Worm (Caenorhabditis elegans) whole organism, early embryonic: ENCODE data around the gene C36C9.11.

Experiments
- B0310.2 ChIP-seq: sonication (generic microtip); optimal IDR thresholded peaks from 2 replicates; lab custom pipeline; 2016; ENCODE audit warnings: mild to moderate bottlenecking, missing genetic modification characterization, missing compliant biosample characterization
- F13C5.2 ChIP-seq: sonication (generic microtip); optimal IDR thresholded peaks from 2 replicates; lab custom pipeline; 2017; ENCODE audit warnings: mild to moderate bottlenecking, missing genetic modification characterization, inconsistent platforms, missing compliant biosample characterization
- aly-1 ChIP-seq: sonication (generic microtip); optimal IDR thresholded peaks from 2 replicates; lab custom pipeline; 2016; ENCODE audit warnings: missing genetic modification characterization, missing compliant biosample characterization
- ama-1 ChIP-seq: fragments of 150-350 bp; optimal IDR thresholded peaks from 2 replicates; lab custom pipeline; 2014
- ceh-13 ChIP-seq: fragments of 200-800 bp; sonication (Bioruptor generic); optimal IDR thresholded peaks from 2 replicates; lab custom pipeline; 2018; ENCODE audit warnings: mild to moderate bottlenecking, missing genetic modification characterization, missing compliant biosample characterization
- ceh-36 ChIP-seq: sonication (generic microtip); optimal IDR thresholded peaks from 2 replicates; lab custom pipeline; 2016; ENCODE audit warnings: missing genetic modification characterization, inconsistent platforms, missing compliant biosample characterization
- ets-7 ChIP-seq: sonication (generic microtip); optimal IDR thresholded peaks from 2 replicates; lab custom pipeline; 2016; ENCODE audit warnings: missing genotype, missing genetic modification characterization, missing compliant biosample characterization
- flt-1 ChIP-seq: fragments of 200-800 bp; sonication (Bioruptor generic); IDR thresholded peaks from 2 replicates; pipeline ENCODE4 v1.3.6; 2022; ENCODE audit warnings: missing genetic modification characterization, missing compliant biosample characterization
- hmbx-1 ChIP-seq: sonication (generic microtip); optimal IDR thresholded peaks from 2 replicates; lab custom pipeline; 2016; ENCODE audit warnings: mild to moderate bottlenecking, missing genetic modification characterization, missing compliant biosample characterization
- hmg-4 ChIP-seq: fragments of 200-800 bp; sonication (Bioruptor generic); optimal IDR thresholded peaks from 2 replicates; lab custom pipeline; 2018; ENCODE audit warnings: mild to moderate bottlenecking, missing genetic modification characterization, missing compliant biosample characterization
- hnd-1 ChIP-seq: sonication (generic microtip); optimal IDR thresholded peaks from 2 replicates; lab custom pipeline; 2016; ENCODE audit warnings: missing genetic modification characterization, missing compliant biosample characterization
- pes-1 ChIP-seq: fragments of 200-800 bp; sonication (Bioruptor generic); IDR thresholded peaks from 2 replicates; pipeline ENCODE4 v1.3.6; 2022; ENCODE audit warnings: missing genetic modification reagents, missing genetic modification characterization, missing compliant biosample characterization
- scrt-1 ChIP-seq: fragments of 200-800 bp; sonication (Bioruptor generic); IDR thresholded peaks from 2 replicates; pipeline ENCODE4 v1.3.6; 2022; ENCODE audit warnings: missing genetic modification characterization, missing compliant biosample characterization
- sea-1 ChIP-seq: fragments of 200-800 bp; sonication (Bioruptor generic); conservative IDR thresholded peaks from 2 replicates; pipeline ENCODE4 v1.3.6; 2022; ENCODE audit warnings: missing genetic modification characterization, missing compliant biosample characterization
- tbx-11 ChIP-seq: fragments of 200-800 bp; sonication (Bioruptor generic); IDR thresholded peaks from 2 replicates; pipeline ENCODE4 v1.3.6; 2022; ENCODE audit warnings: missing genetic modification characterization, missing compliant biosample characterization
- tbx-37 ChIP-seq: fragments of 200-800 bp; sonication (Bioruptor generic); conservative IDR thresholded peaks from 2 replicates; pipeline ENCODE4 v1.3.6; 2022; ENCODE audit warnings: missing genetic modification reagents, missing genetic modification characterization, missing compliant biosample characterization
- tra-4 ChIP-seq: sonication (generic microtip); optimal IDR thresholded peaks from 2 replicates; lab custom pipeline; 2017; ENCODE audit warnings: missing genetic modification characterization, missing compliant biosample characterization

C36C9.11 gene

DNA sequence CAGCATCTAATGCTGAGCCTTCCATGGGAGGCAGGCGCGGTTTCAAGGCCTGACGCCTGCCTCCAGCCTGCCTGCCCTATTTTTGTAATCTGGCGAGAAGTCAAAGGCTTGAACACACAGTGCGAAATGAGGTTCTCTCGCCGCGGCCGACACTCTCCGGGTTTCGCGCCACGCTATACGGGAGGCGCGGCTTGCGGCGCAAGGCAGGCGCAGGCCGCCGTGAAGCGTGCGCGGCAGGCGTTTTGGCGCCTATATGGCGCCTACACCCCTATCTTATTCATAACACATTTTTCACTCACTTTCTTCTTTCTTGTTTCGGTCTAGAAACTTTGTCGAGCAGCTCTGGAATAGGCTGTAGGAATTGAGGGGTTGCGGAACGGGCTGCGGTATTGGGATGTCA, 15.9 kb downstream of the C36C9.11 start:
- TF ChIP-seq ets-7 (tag; lab: Kevin White, UChicago) (no peak), ceh-36 (tag; lab: Kevin White, UChicago) (no peak), tbx-11 (GFP tag; lab: Robert Waterston, UW) (no peak), ceh-13 (GFP tag; lab: Kevin White, UChicago) (no peak), hmg-4 (GFP tag; lab: Kevin White, UChicago) (no peak), tbx-37 (GFP tag; lab: Robert Waterston, UW) (no peak)

DNA sequence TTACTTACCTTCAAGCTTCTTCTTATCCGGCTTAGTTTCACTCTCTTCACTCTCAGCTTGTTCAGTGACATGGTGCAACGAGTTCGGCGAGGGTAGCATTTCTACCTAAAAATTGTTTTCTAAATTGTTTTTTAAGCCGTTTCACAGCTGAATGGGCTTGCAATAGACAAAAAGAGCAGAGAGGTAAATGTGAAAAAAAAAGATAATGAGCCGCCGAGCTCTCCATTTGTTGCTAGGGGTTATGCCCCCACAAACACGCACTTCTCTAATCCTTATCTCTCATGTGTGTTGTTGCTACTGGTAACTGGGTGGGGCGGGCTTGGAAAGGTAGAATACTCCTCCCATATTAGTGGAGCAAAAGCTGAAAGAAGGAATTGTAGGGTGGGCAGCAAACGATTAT, 16.7 kb downstream of the C36C9.11 start, which contains the start of gene C36C9.5:
TSS of gene C36C9.5 (minus strand) at position 101 of the 400 bp plus-strand sequence.
- TF ChIP-seq hmg-4 (GFP tag; lab: Kevin White, UChicago) (no peak), tbx-37 (GFP tag; lab: Robert Waterston, UW) (no peak), ama-1 (lab: Kevin White, UChicago) (no peak), ceh-36 (tag; lab: Kevin White, UChicago) (no peak), hmbx-1 (tag; lab: Kevin White, UChicago) (no peak), hnd-1 (tag; lab: Kevin White, UChicago) (no peak)

DNA sequence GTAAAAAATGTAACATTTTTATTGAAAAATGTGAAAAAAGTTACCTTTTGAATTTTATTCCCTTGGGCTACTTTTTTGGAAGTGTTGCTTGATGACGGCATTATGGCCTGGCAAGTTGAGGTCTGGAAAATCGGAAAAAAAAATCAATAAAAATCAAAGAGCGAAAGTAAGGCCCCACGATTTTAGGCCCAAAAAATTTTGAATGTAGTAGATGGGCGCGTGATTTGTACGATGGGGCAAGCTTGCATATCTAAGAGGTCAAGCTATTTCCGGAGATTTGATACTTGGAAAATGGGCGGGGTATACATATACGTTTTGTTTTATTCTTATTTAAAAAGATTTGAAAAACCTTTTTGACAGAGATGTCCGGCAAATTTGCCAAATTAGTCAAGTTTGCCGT, 19.4 kb downstream of the C36C9.11 start, which contains the start of gene F07G6.5:
TSS of gene F07G6.5 (minus strand) at position 101 of the 400 bp plus-strand sequence.
- TF ChIP-seq hnd-1 (tag; lab: Kevin White, UChicago), result no peak
- TF ChIP-seq pes-1, result no peak
- no peak for TF ChIP-seq scrt-1
- TF ChIP-seq tbx-37 (GFP tag; lab: Robert Waterston, UW), result no peak
- TF ChIP-seq hmbx-1 (tag; lab: Kevin White, UChicago), result no peak
- no peak for TF ChIP-seq ceh-36 (tag; lab: Kevin White, UChicago)
- no peak for TF ChIP-seq flt-1 (GFP tag; lab: Robert Waterston, UW)
- no peak for TF ChIP-seq aly-1
- TF ChIP-seq B0310.2 (tag; lab: Kevin White, UChicago), result no peak
- TF ChIP-seq ets-7 (tag; lab: Kevin White, UChicago), result no peak
- TF ChIP-seq hmg-4 (GFP tag; lab: Kevin White, UChicago), result no peak
- no peak for TF ChIP-seq sea-1 (GFP tag; lab: Robert Waterston, UW)
- TF ChIP-seq ama-1 (lab: Kevin White, UChicago), result no peak
- no peak for TF ChIP-seq tbx-11 (GFP tag; lab: Robert Waterston, UW)
- TF ChIP-seq F13C5.2 (tag; lab: Kevin White, UChicago), result no peak
- no peak for TF ChIP-seq ceh-13 (GFP tag; lab: Kevin White, UChicago)
- TF ChIP-seq tra-4 (tag; lab: Kevin White, UChicago), result no peak

DNA sequence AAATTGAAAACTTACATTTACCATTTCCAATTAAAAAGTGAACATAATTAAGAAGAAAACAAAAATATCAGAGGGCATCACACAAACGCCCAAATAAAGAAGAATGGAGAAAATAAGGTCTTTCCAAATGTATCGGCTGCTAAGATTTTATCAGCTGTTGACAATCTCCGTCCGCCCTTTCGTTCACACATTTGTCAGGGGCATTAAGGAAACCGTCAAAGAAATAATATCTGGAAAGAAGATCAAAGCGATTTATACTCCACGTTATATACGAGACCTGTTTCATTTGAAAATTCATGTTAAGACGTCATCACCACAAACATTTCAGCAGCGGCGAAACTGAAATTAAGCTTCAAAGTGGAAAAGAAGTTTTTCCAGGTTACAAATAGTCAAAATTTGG, 25.4 kb downstream of the C36C9.11 start, which contains the start of gene fbxa-52:
TSS of gene fbxa-52 (minus strand) at position 101 of the 400 bp plus-strand sequence.
- TF ChIP-seq ceh-36 (tag; lab: Kevin White, UChicago) (no peak), hmbx-1 (tag; lab: Kevin White, UChicago) (no peak), B0310.2 (tag; lab: Kevin White, UChicago) (no peak), hmg-4 (GFP tag; lab: Kevin White, UChicago) (no peak), tra-4 (tag; lab: Kevin White, UChicago) (no peak)

DNA sequence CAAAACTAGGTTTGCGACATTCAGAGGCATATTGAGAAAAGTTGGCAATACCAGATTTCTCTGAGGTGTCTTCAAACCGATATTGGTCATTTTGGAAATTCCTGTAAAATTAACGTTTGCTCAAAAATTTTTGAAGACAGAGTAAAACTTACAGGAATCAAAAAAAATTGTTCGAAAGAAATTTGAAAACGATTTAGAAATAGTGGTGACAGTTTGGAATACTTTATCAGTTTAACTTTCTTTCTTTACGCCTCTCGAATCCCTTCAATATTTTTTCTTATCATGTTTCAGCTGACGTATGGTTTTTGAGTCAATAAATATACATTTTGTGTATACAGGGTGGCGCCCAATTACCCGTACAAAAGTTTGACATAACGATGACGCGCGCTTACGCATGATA, 31.3 kb downstream of the C36C9.11 start, which contains the start of gene fbxa-53:
TSS of gene fbxa-53 (minus strand) at position 101 of the 400 bp plus-strand sequence.
- TF ChIP-seq aly-1 (no peak), tbx-37 (GFP tag; lab: Robert Waterston, UW) (no peak), hmg-4 (GFP tag; lab: Kevin White, UChicago) (no peak), flt-1 (GFP tag; lab: Robert Waterston, UW) (no peak), ama-1 (lab: Kevin White, UChicago) (no peak), ceh-36 (tag; lab: Kevin White, UChicago) (no peak), B0310.2 (tag; lab: Kevin White, UChicago) (no peak), ets-7 (tag; lab: Kevin White, UChicago) (no peak), sea-1 (GFP tag; lab: Robert Waterston, UW) (no peak), tbx-11 (GFP tag; lab: Robert Waterston, UW) (no peak), scrt-1 (no peak), tra-4 (tag; lab: Kevin White, UChicago) (no peak), pes-1 (no peak), hnd-1 (tag; lab: Kevin White, UChicago) (no peak), ceh-13 (GFP tag; lab: Kevin White, UChicago) (no peak), hmbx-1 (tag; lab: Kevin White, UChicago) (no peak), F13C5.2 (tag; lab: Kevin White, UChicago) (no peak)

DNA sequence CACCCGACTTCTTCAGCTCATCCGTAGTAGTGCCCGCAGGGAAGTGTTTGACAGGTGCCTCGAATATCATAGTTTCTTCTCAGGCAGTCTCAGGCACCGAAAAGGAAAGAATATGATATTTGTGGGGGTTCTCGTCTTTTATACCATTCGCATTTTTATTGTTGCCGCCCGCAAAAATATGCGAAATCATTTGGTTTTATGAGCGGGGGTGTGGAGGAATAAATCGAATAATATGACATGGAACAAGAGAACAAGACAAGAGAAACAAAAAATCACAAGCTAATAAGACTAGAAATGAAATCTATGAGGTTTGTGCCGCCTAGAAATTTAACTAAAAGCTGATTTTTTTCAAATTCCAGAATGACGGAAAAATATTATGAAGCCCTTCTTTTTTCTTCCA, 33.2 kb downstream of the C36C9.11 start, which contains the start of gene F07G6.8:
TSS of gene F07G6.8 (minus strand) at position 101 of the 400 bp plus-strand sequence.
- TF ChIP-seq hnd-1 (tag; lab: Kevin White, UChicago), result no peak
- TF ChIP-seq F13C5.2 (tag; lab: Kevin White, UChicago), result no peak
- TF ChIP-seq aly-1, result no peak

DNA sequence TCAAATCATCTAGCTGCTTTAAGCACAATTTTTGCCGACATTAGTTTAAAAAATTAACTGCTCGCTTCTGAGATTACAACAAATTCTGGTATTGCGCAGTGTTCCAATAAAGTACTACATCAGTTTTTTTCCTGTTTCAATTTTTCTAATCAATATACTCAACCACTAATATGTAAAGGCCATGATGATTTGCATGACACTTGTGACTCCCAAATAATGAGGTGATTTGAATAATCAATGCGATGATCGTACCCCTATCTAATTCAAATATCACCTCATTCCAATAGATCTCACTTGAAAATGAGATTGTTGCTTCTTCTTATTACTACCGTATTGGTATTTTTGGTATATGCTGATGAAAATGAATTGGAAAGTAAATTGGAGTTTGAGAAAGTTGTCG, 39.9 kb downstream of the C36C9.11 start, which contains the start of gene F07G6.2:
TSS of gene F07G6.2 (plus strand) at position 301 of the 400 bp plus-strand sequence.
- TF ChIP-seq tra-4 (tag; lab: Kevin White, UChicago), result no peak
- no peak for TF ChIP-seq flt-1 (GFP tag; lab: Robert Waterston, UW)
- no peak for TF ChIP-seq ceh-13 (GFP tag; lab: Kevin White, UChicago)
- TF ChIP-seq ets-7 (tag; lab: Kevin White, UChicago), result no peak
- no peak for TF ChIP-seq tbx-11 (GFP tag; lab: Robert Waterston, UW)
- no peak for TF ChIP-seq ama-1 (lab: Kevin White, UChicago)
- no peak for TF ChIP-seq F13C5.2 (tag; lab: Kevin White, UChicago)
- TF ChIP-seq ceh-36 (tag; lab: Kevin White, UChicago), result no peak
- no peak for TF ChIP-seq hmbx-1 (tag; lab: Kevin White, UChicago)
- no peak for TF ChIP-seq tbx-37 (GFP tag; lab: Robert Waterston, UW)
